Worm (Caenorhabditis elegans) whole organism, young adult: Measurements from ENCODE around the gene txt-10.

Experiments used
- B0261.1 ChIP-seq: sonication (generic microtip); optimal IDR thresholded peaks from 2 replicates; lab custom pipeline; 2016; ENCODE audit warnings: mild to moderate bottlenecking, missing genetic modification characterization, moderate library complexity, missing compliant biosample characterization
- B0336.3 ChIP-seq: fragments of 200-800 bp; sonication (Bioruptor generic); IDR thresholded peaks from 2 replicates; pipeline ENCODE4 v1.3.6; 2022; ENCODE audit warnings: missing genetic modification characterization, missing compliant biosample characterization
- F52B5.7 ChIP-seq: sonication (generic microtip); optimal IDR thresholded peaks from 2 replicates; lab custom pipeline; 2016; ENCODE audit warnings: mild to moderate bottlenecking, missing genetic modification characterization, missing compliant biosample characterization
- F55B11.4 ChIP-seq: sonication (generic microtip); optimal IDR thresholded peaks from 2 replicates; lab custom pipeline; 2016; ENCODE audit warnings: missing compliant biosample characterization, missing genetic modification characterization, borderline replicate concordance; ENCODE audit not compliant: insufficient read depth
- Y56A3A.18 ChIP-seq: fragments of 200-800 bp; sonication (Bioruptor generic); IDR thresholded peaks from 2 replicates; pipeline ENCODE4 v1.3.6; 2022; ENCODE audit warnings: missing genetic modification reagents, missing genetic modification characterization, missing compliant biosample characterization
- Y67H2A.10 ChIP-seq: fragments of 200-800 bp; sonication (Bioruptor generic); conservative IDR thresholded peaks from 2 replicates; pipeline ENCODE4 v1.3.6; 2022; ENCODE audit warnings: missing genetic modification reagents, missing genetic modification characterization, missing compliant biosample characterization
- Y79H2A.3 ChIP-seq: fragments of 200-800 bp; sonication (Bioruptor generic); conservative IDR thresholded peaks from 2 replicates; pipeline ENCODE4 v1.3.6; 2022; ENCODE audit warnings: missing genetic modification reagents, missing genetic modification characterization, missing compliant biosample characterization
- ama-1 ChIP-seq, 3 experiments: fragments of 150-350 bp in 1 of 3; sonication (generic microtip) in 2 of 3; optimal IDR thresholded peaks; 2 replicates each; lab custom pipeline; 2014 to 2018; ENCODE audit warnings: missing biosample characterization in 2 of 3, missing genetic modification characterization in 2 of 3, missing genetic modification reagents in 2 of 3
- aptf-2 ChIP-seq: fragments of 200-800 bp; sonication (Bioruptor generic); conservative IDR thresholded peaks from 2 replicates; pipeline ENCODE4 v1.3.6; 2022; ENCODE audit warnings: missing genetic modification reagents, missing genetic modification characterization, missing compliant biosample characterization
- aptf-3 ChIP-seq: fragments of 200-800 bp; sonication (Bioruptor generic); IDR thresholded peaks from 2 replicates; pipeline ENCODE4 v1.3.6; 2022; ENCODE audit warnings: missing genetic modification characterization, missing compliant biosample characterization
- bed-2 ChIP-seq: fragments of 200-800 bp; sonication (Bioruptor generic); IDR thresholded peaks from 2 replicates; pipeline ENCODE4 v1.3.6; 2022; ENCODE audit warnings: missing genetic modification reagents, missing genetic modification characterization, missing compliant biosample characterization
- ccch-3 ChIP-seq: fragments of 200-800 bp; sonication (Bioruptor generic); optimal IDR thresholded peaks from 2 replicates; lab custom pipeline; 2018; ENCODE audit warnings: mild to moderate bottlenecking, missing genetic modification characterization, missing compliant biosample characterization
- cebp-2 ChIP-seq: fragments of 200-800 bp; sonication (Bioruptor generic); IDR thresholded peaks from 2 replicates; pipeline ENCODE4 v1.3.6; 2022; ENCODE audit warnings: missing genetic modification characterization, missing compliant biosample characterization
- ceh-27 ChIP-seq: fragments of 200-800 bp; sonication (Bioruptor generic); optimal IDR thresholded peaks from 2 replicates; lab custom pipeline; 2018; ENCODE audit warnings: mild to moderate bottlenecking, missing genetic modification characterization, moderate library complexity, missing compliant biosample characterization
- ceh-40 ChIP-seq: fragments of 200-800 bp; sonication (Bioruptor generic); IDR thresholded peaks from 2 replicates; pipeline ENCODE4 v1.3.6; 2022; ENCODE audit warnings: missing genetic modification characterization, missing compliant biosample characterization
- ceh-91 ChIP-seq: fragments of 200-800 bp; sonication (Bioruptor generic); IDR thresholded peaks from 2 replicates; pipeline ENCODE4 v1.3.6; 2022; ENCODE audit warnings: missing genetic modification reagents, missing genetic modification characterization, missing compliant biosample characterization
- dpff-1 ChIP-seq: sonication (generic microtip); optimal IDR thresholded peaks from 2 replicates; lab custom pipeline; 2017; ENCODE audit warnings: mild to moderate bottlenecking, missing genetic modification characterization, missing compliant biosample characterization
- dpl-1 ChIP-seq: fragments of 150-350 bp; optimal IDR thresholded peaks from 2 replicates; lab custom pipeline; 2014; ENCODE audit warnings: missing biosample characterization, missing genetic modification reagents, missing genetic modification characterization
- him-1 ChIP-seq: sonication (generic microtip); optimal IDR thresholded peaks from 2 replicates; lab custom pipeline; 2016; ENCODE audit warnings: missing genotype, missing genetic modification reagents, missing genetic modification characterization, missing compliant biosample characterization
- hmg-1.2 ChIP-seq: fragments of 200-800 bp; sonication (Bioruptor generic); IDR thresholded peaks from 2 replicates; pipeline ENCODE4 v1.3.6; 2022; ENCODE audit warnings: missing genetic modification reagents, missing genetic modification characterization, missing compliant biosample characterization
- lin-26 ChIP-seq: fragments of 200-800 bp; sonication (Bioruptor generic); IDR thresholded peaks from 2 replicates; pipeline ENCODE4 v1.3.6; 2022; ENCODE audit warnings: missing genetic modification reagents, missing genetic modification characterization, missing compliant biosample characterization
- lin-35 ChIP-seq, 3 experiments: fragments of 150-350 bp in 2 of 3; sonication (generic microtip) in 1 of 3; optimal IDR thresholded peaks; 2 replicates each; lab custom pipeline; 2014 to 2018; ENCODE audit warnings: missing biosample characterization in 3 of 3, missing genetic modification characterization in 3 of 3, missing genetic modification reagents in 3 of 3
- lin-40 ChIP-seq: sonication (generic microtip); optimal IDR thresholded peaks from 2 replicates; lab custom pipeline; 2016; ENCODE audit warnings: missing genetic modification characterization, mild to moderate bottlenecking, missing compliant biosample characterization, missing genotype, missing genetic modification reagents
- lin-54 ChIP-seq: fragments of 200-800 bp; sonication (Bioruptor generic); optimal IDR thresholded peaks from 2 replicates; lab custom pipeline; 2018; ENCODE audit warnings: mild to moderate bottlenecking, missing genetic modification characterization, missing compliant biosample characterization
- lir-1 ChIP-seq: fragments of 200-800 bp; sonication (Bioruptor generic); conservative IDR thresholded peaks from 2 replicates; pipeline ENCODE4 v1.3.6; 2022; ENCODE audit warnings: missing genetic modification reagents, missing genetic modification characterization, missing compliant biosample characterization
- lsl-1 ChIP-seq: fragments of 200-800 bp; sonication (Bioruptor generic); optimal IDR thresholded peaks from 2 replicates; lab custom pipeline; 2018; ENCODE audit warnings: mild to moderate bottlenecking, missing genetic modification characterization, moderate library complexity, missing compliant biosample characterization
- madf-3 ChIP-seq: fragments of 200-800 bp; sonication (Bioruptor generic); IDR thresholded peaks from 2 replicates; pipeline ENCODE4 v1.3.6; 2022; ENCODE audit warnings: missing genetic modification reagents, missing genetic modification characterization, missing compliant biosample characterization
- madf-6 ChIP-seq: fragments of 200-800 bp; sonication (Bioruptor generic); IDR thresholded peaks from 2 replicates; pipeline ENCODE4 v1.3.6; 2022; ENCODE audit warnings: missing genetic modification reagents, missing genetic modification characterization, missing compliant biosample characterization
- madf-8 ChIP-seq: fragments of 200-800 bp; sonication (Bioruptor generic); conservative IDR thresholded peaks from 2 replicates; pipeline ENCODE4 v1.3.6; 2022; ENCODE audit warnings: missing genetic modification reagents, missing genetic modification characterization, missing compliant biosample characterization
- mxl-1 ChIP-seq: sonication (generic microtip); optimal IDR thresholded peaks from 2 replicates; lab custom pipeline; 2016; ENCODE audit warnings: missing genetic modification characterization, missing compliant biosample characterization
- nfya-2 ChIP-seq: fragments of 200-800 bp; sonication (Bioruptor generic); IDR thresholded peaks from 2 replicates; pipeline ENCODE4 v1.3.6; 2022; ENCODE audit warnings: missing genetic modification reagents, missing genetic modification characterization, missing compliant biosample characterization
- nhr-120 ChIP-seq: fragments of 200-800 bp; sonication (Bioruptor generic); IDR thresholded peaks from 2 replicates; pipeline ENCODE4 v1.3.6; 2022; ENCODE audit warnings: missing genetic modification characterization, missing compliant biosample characterization
- nhr-179 ChIP-seq: sonication (generic microtip); optimal IDR thresholded peaks from 2 replicates; lab custom pipeline; 2016; ENCODE audit warnings: mild to moderate bottlenecking, missing genetic modification characterization, missing compliant biosample characterization
- rcor-1 ChIP-seq: fragments of 200-800 bp; sonication (Bioruptor generic); IDR thresholded peaks from 2 replicates; pipeline ENCODE4 v1.3.6; 2022; ENCODE audit warnings: missing genetic modification reagents, missing genetic modification characterization, missing compliant biosample characterization
- sea-2 ChIP-seq: fragments of 200-800 bp; sonication (Bioruptor generic); IDR thresholded peaks from 2 replicates; pipeline ENCODE4 v1.3.6; 2022; ENCODE audit warnings: missing genetic modification characterization, missing compliant biosample characterization
- snpc-1.1 ChIP-seq: sonication (generic microtip); optimal IDR thresholded peaks from 2 replicates; lab custom pipeline; 2017; ENCODE audit warnings: missing genetic modification characterization, mild to moderate bottlenecking, missing compliant biosample characterization, antibody characterized with exemption, moderate library complexity, missing genotype, missing genetic modification reagents; ENCODE audit not compliant: insufficient read depth
- snpc-3.4 ChIP-seq: sonication (generic microtip); optimal IDR thresholded peaks from 2 replicates; lab custom pipeline; 2017; ENCODE audit warnings: missing genetic modification characterization, mild to moderate bottlenecking, missing compliant biosample characterization, antibody characterized with exemption, moderate library complexity, missing genotype, missing genetic modification reagents
- somi-1 ChIP-seq: fragments of 200-800 bp; sonication (Bioruptor generic); optimal IDR thresholded peaks from 2 replicates; lab custom pipeline; 2018; ENCODE audit warnings: mild to moderate bottlenecking, missing genetic modification characterization, missing compliant biosample characterization
- sptf-2 ChIP-seq: fragments of 200-800 bp; sonication (Bioruptor generic); optimal IDR thresholded peaks from 2 replicates; lab custom pipeline; 2018; ENCODE audit warnings: mild to moderate bottlenecking, missing genetic modification characterization, missing compliant biosample characterization
- tbp1 ChIP-seq: fragments of 200-800 bp; sonication (Bioruptor generic); optimal IDR thresholded peaks from 2 replicates; lab custom pipeline; 2018; ENCODE audit warnings: mild to moderate bottlenecking, missing genetic modification characterization, missing compliant biosample characterization
- tlf-1 ChIP-seq: fragments of 200-800 bp; sonication (Bioruptor generic); optimal IDR thresholded peaks from 2 replicates; lab custom pipeline; 2018; ENCODE audit warnings: mild to moderate bottlenecking, missing genetic modification characterization, missing compliant biosample characterization
- xnd-1 ChIP-seq: sonication (generic microtip); optimal IDR thresholded peaks from 2 replicates; lab custom pipeline; 2016; ENCODE audit warnings: missing genotype, missing genetic modification reagents, missing genetic modification characterization, missing compliant biosample characterization
- zfh-2 ChIP-seq: fragments of 200-800 bp; sonication (Bioruptor generic); conservative IDR thresholded peaks from 2 replicates; pipeline ENCODE4 v1.3.6; 2022; ENCODE audit warnings: missing genetic modification reagents, missing genetic modification characterization, missing compliant biosample characterization
- zim-3 ChIP-seq: sonication (generic microtip); optimal IDR thresholded peaks from 2 replicates; lab custom pipeline; 2017; ENCODE audit warnings: mild to moderate bottlenecking, missing genetic modification characterization, moderate library complexity, missing compliant biosample characterization
- ztf-25 ChIP-seq: fragments of 200-800 bp; sonication (Bioruptor generic); IDR thresholded peaks from 2 replicates; pipeline ENCODE4 v1.3.6; 2022; ENCODE audit warnings: missing genetic modification reagents, missing genetic modification characterization, missing compliant biosample characterization
- ztf-3 ChIP-seq: fragments of 200-800 bp; sonication (Bioruptor generic); optimal IDR thresholded peaks from 2 replicates; lab custom pipeline; 2018; ENCODE audit warnings: mild to moderate bottlenecking, missing genetic modification characterization, missing compliant biosample characterization
- ztf-6 ChIP-seq: fragments of 200-800 bp; sonication (Bioruptor generic); IDR thresholded peaks from 2 replicates; pipeline ENCODE4 v1.3.6; 2022; ENCODE audit warnings: missing genetic modification reagents, missing genetic modification characterization, missing compliant biosample characterization

txt-10 gene

ce11 chrV:10539114-10539513, 6.5 kb upstream of the txt-10 start, which contains the start of gene F25D1.8:
TSS of gene F25D1.8 (plus strand) at chrV:10539414.
- TF ChIP-seq lin-35 (GFP tag; optimal IDR thresholded peaks at IDR 0.05; lab: Kevin White, UChicago): no peak
- no peak for TF ChIP-seq Y56A3A.18 (GFP tag; lab: Robert Waterston, UW)
- no peak for TF ChIP-seq F52B5.7 (tag; lab: Kevin White, UChicago)
- TF ChIP-seq madf-8 (GFP tag; lab: Robert Waterston, UW): no peak
- TF ChIP-seq tbp1 (GFP tag; lab: Kevin White, UChicago): no peak
- TF ChIP-seq B0336.3 (GFP tag; lab: Robert Waterston, UW): no peak
- TF ChIP-seq nfya-2: no peak
- TF ChIP-seq nhr-179 (tag; lab: Kevin White, UChicago): no peak
- no peak for TF ChIP-seq F55B11.4
- no peak for TF ChIP-seq ceh-91
- no peak for TF ChIP-seq zim-3 (tag; lab: Kevin White, UChicago)
- TF ChIP-seq aptf-2 (GFP tag; lab: Robert Waterston, UW): no peak
- TF ChIP-seq B0261.1 (tag; lab: Kevin White, UChicago): no peak

- no peak for TF ChIP-seq sptf-2 (GFP tag; lab: Kevin White, UChicago)
- no peak for TF ChIP-seq mxl-1
- TF ChIP-seq bed-2 (GFP tag; lab: Robert Waterston, UW): no peak
- TF ChIP-seq lin-54: peak; percentile 94
- peak; percentile 50; the same call in 1 of the 2 replicates for TF ChIP-seq rcor-1 (GFP tag; lab: Robert Waterston, UW)
- TF ChIP-seq dpff-1 (tag; lab: Kevin White, UChicago): no peak
- 0 out of 2 replicates have a peak, but pooled peaks have one; percentile 45 for TF ChIP-seq ztf-6 (GFP tag; lab: Robert Waterston, UW)
- no peak for TF ChIP-seq Y56A3A.18 (GFP tag; lab: Robert Waterston, UW)
- TF ChIP-seq tlf-1 (GFP tag; lab: Kevin White, UChicago): peak; percentile 55
- no peak for TF ChIP-seq cebp-2 (GFP tag; lab: Robert Waterston, UW)
- no peak for TF ChIP-seq ztf-3 (GFP tag; lab: Kevin White, UChicago)
- no peak for TF ChIP-seq aptf-3 (GFP tag; lab: Robert Waterston, UW)
- no peak for TF ChIP-seq ceh-40 (GFP tag; lab: Robert Waterston, UW)
- TF ChIP-seq ama-1 (optimal IDR thresholded peaks at IDR 0.05; lab: Kevin White, UChicago): no peak
- no peak for TF ChIP-seq ama-1 (GFP tag; optimal IDR thresholded peaks at IDR 0.05; lab: Kevin White, UChicago)
- no peak for TF ChIP-seq ztf-25 (GFP tag; lab: Robert Waterston, UW)
- peak; percentile 30 for TF ChIP-seq lsl-1 (GFP tag; lab: Kevin White, UChicago)
- peak; percentile 90 for TF ChIP-seq zfh-2 (GFP tag; lab: Robert Waterston, UW)
- TF ChIP-seq snpc-3.4 (tag; lab: Kevin White, UChicago): no peak
- 0 out of 2 replicates have a peak, but pooled peaks have one; percentile 52 for TF ChIP-seq madf-6 (GFP tag; lab: Robert Waterston, UW)
- TF ChIP-seq ccch-3: no peak
- no peak for TF ChIP-seq sea-2 (GFP tag; lab: Robert Waterston, UW)
- TF ChIP-seq xnd-1 (tag; lab: Kevin White, UChicago): no peak
- TF ChIP-seq ceh-27 (GFP tag; lab: Kevin White, UChicago): peak; percentile 88
- peak; percentile 54 for TF ChIP-seq hmg-1.2
- no peak for TF ChIP-seq madf-3
- no peak for TF ChIP-seq Y79H2A.3 (GFP tag; lab: Robert Waterston, UW)
- TF ChIP-seq lir-1 (GFP tag; lab: Robert Waterston, UW): no peak
- TF ChIP-seq him-1: no peak
- peak; percentile 78 for TF ChIP-seq somi-1 (GFP tag; lab: Kevin White, UChicago)
- TF ChIP-seq nfya-2: no peak
- peak; percentile 47; the same call in 1 of the 2 replicates for TF ChIP-seq lin-26
- no peak for TF ChIP-seq Y67H2A.10
- no peak for TF ChIP-seq snpc-1.1 (tag; lab: Kevin White, UChicago)
- no peak for TF ChIP-seq nhr-120
- TF ChIP-seq aptf-2 (GFP tag; lab: Robert Waterston, UW): no peak
- TF ChIP-seq dpl-1 (GFP tag; lab: Kevin White, UChicago): peak; percentile 69
- peak; percentile 89 for TF ChIP-seq lin-40 (tag; lab: Kevin White, UChicago)
These were observed 4.2 kb upstream of the txt-10 start for ce11 chrV:10536808-10537207.
